Worm (Caenorhabditis elegans) whole organism, L4 larva: ENCODE data around the gene let-721.

Source experiments
- aha-1 ChIP-seq: fragments of 150-350 bp; peaks from one replicate; lab custom pipeline; 2014; ENCODE audit warnings: missing biosample characterization, missing genetic modification characterization
- arid-1 ChIP-seq: fragments of 200-800 bp; sonication (Bioruptor generic); conservative IDR thresholded peaks from 2 replicates; pipeline ENCODE4 v1.3.6; 2022; ENCODE audit warnings: missing genetic modification reagents, missing genetic modification characterization, missing compliant biosample characterization
- ceh-82 ChIP-seq: sonication (generic microtip); optimal IDR thresholded peaks from 2 replicates; lab custom pipeline; 2017; ENCODE audit warnings: missing biosample characterization, missing genetic modification characterization
- ces-1 ChIP-seq: fragments of 150-350 bp; sonication (generic microtip); optimal IDR thresholded peaks from 4 replicates; lab custom pipeline; 2014; ENCODE audit warnings: missing biosample characterization, missing genetic modification reagents, missing genetic modification characterization
- egl-27 ChIP-seq: sonication (generic microtip); optimal IDR thresholded peaks from 3 replicates; lab custom pipeline; 2017; ENCODE audit warnings: missing biosample characterization, missing genetic modification reagents, missing genetic modification characterization
- fkh-10 ChIP-seq: fragments of 150-350 bp; optimal IDR thresholded peaks from 2 replicates; lab custom pipeline; 2014; ENCODE audit warnings: missing biosample characterization, missing genetic modification reagents, missing genetic modification characterization
- rbr-2 ChIP-seq: sonication (generic microtip); optimal IDR thresholded peaks from 2 replicates; lab custom pipeline; 2016; ENCODE audit warnings: missing genotype, missing genetic modification characterization, missing compliant biosample characterization
- skn-1 ChIP-seq: fragments of 150-350 bp; optimal IDR thresholded peaks from 2 replicates; lab custom pipeline; 2014; ENCODE audit warnings: missing biosample characterization, missing genetic modification characterization

DNA sequence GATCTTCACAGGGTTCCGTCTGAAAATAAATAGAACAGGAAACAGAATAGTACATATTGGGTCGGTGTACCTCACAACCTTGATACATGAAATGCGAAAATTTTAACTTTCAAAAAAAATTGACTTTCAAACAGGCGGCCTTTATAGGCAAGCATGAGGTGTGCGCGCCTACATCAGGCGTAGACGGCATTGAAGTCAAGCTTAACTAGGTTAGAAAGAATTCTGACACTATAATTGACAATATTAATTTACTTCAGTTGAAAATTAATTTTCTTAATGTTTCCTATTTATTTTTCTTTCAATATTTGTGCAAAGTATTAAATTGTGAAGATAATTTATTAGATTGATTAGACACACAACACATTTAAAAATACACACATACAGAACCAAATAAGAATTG is 34.8 kb downstream of the let-721 start, which contains the start of gene C05D11.5:
- TF ChIP-seq rbr-2 (tag; lab: Kevin White, UChicago) (no peak), egl-27 (no peak), ceh-82 (tag; lab: Kevin White, UChicago) (no peak), ces-1 (GFP tag; lab: Kevin White, UChicago) (no peak), skn-1 (no peak), aha-1 (no peak), fkh-10 (GFP tag; lab: Kevin White, UChicago) (no peak), arid-1 (GFP tag; lab: Robert Waterston, UW) (no peak)
